Fruit fly (Drosophila melanogaster) whole organism, embryonic: ENCODE results near the gene CG7484.

ENCODE experiments used
- ATbp ChIP-seq: fragments of 200-800 bp; sonication (Bioruptor generic); optimal IDR thresholded peaks from 2 replicates; lab custom pipeline; 2017; ENCODE audit warnings: missing biosample characterization, mild to moderate bottlenecking, missing genetic modification characterization, missing genetic modification reagents
- Asciz ChIP-seq: fragments of 200-800 bp; sonication (Bioruptor generic); optimal IDR thresholded peaks from 2 replicates; lab custom pipeline; 2017; ENCODE audit warnings: missing biosample characterization, mild to moderate bottlenecking, missing genetic modification characterization, missing genetic modification reagents
- CG11560 ChIP-seq: fragments of 200-800 bp; sonication (Bioruptor generic); IDR thresholded peaks from 3 replicates; pipeline ENCODE4 v1.3.6; 2022; ENCODE audit warnings: missing biosample characterization, missing genetic modification characterization
- CG13894 ChIP-seq: fragments of 200-800 bp; sonication (Bioruptor generic); optimal IDR thresholded peaks from 3 replicates; lab custom pipeline; 2018; ENCODE audit warnings: missing biosample characterization, mild to moderate bottlenecking, missing genetic modification characterization, moderate library complexity
- CG14014 ChIP-seq: fragments of 200-800 bp; sonication (Bioruptor generic); IDR thresholded peaks from 2 replicates; pipeline ENCODE4 v1.3.6; 2022; ENCODE audit warnings: missing biosample characterization, missing genetic modification characterization
- CG1602 ChIP-seq: fragments of 200-800 bp; sonication (Bioruptor generic); optimal IDR thresholded peaks from 3 replicates; lab custom pipeline; 2016; ENCODE audit warnings: missing biosample characterization, missing genetic modification characterization
- CG16779 ChIP-seq: fragments of 200-800 bp; sonication (Bioruptor generic); IDR thresholded peaks from 2 replicates; pipeline ENCODE4 v1.3.6; 2022; ENCODE audit warnings: missing biosample characterization, missing genetic modification characterization
- CG17359 ChIP-seq: fragments of 200-800 bp; sonication (Bioruptor generic); optimal IDR thresholded peaks from 3 replicates; lab custom pipeline; 2018; ENCODE audit warnings: missing biosample characterization, mild to moderate bottlenecking, missing genetic modification characterization, moderate library complexity
- CG17568 ChIP-seq: fragments of 200-800 bp; sonication (Bioruptor generic); optimal IDR thresholded peaks from 2 replicates; lab custom pipeline; 2018; ENCODE audit warnings: missing biosample characterization, mild to moderate bottlenecking, missing genetic modification characterization, moderate library complexity
- CG2120 ChIP-seq: fragments of 200-800 bp; sonication (Bioruptor generic); optimal IDR thresholded peaks from 3 replicates; lab custom pipeline; 2016; ENCODE audit warnings: missing biosample characterization, missing genetic modification characterization
- CG2678 ChIP-seq: fragments of 200-800 bp; sonication (Bioruptor generic); optimal IDR thresholded peaks from 3 replicates; lab custom pipeline; 2019; ENCODE audit warnings: missing biosample characterization, mild to moderate bottlenecking, missing genetic modification characterization, moderate library complexity
- CG2875 ChIP-seq: fragments of 200-800 bp; sonication (Bioruptor generic); optimal IDR thresholded peaks from 2 replicates; lab custom pipeline; 2017; ENCODE audit warnings: missing biosample characterization, mild to moderate bottlenecking, missing genetic modification characterization, missing genetic modification reagents
- CG43689 ChIP-seq: fragments of 200-800 bp; sonication (Bioruptor generic); IDR thresholded peaks from 2 replicates; pipeline ENCODE4 v1.3.6; 2022; ENCODE audit warnings: missing biosample characterization, missing genetic modification characterization
- CG4707 ChIP-seq: fragments of 200-800 bp; sonication (Bioruptor generic); optimal IDR thresholded peaks from 2 replicates; lab custom pipeline; 2018; ENCODE audit warnings: missing biosample characterization, mild to moderate bottlenecking, missing genetic modification characterization, moderate library complexity
- CG6254 ChIP-seq: fragments of 200-800 bp; sonication (Bioruptor generic); optimal IDR thresholded peaks from 3 replicates; lab custom pipeline; 2017; ENCODE audit warnings: mild to moderate bottlenecking, missing biosample characterization, missing genetic modification reagents, missing genetic modification characterization
- CG6683 ChIP-seq: fragments of 200-800 bp; sonication (Bioruptor generic); optimal IDR thresholded peaks from 2 replicates; lab custom pipeline; 2017; ENCODE audit warnings: missing biosample characterization, mild to moderate bottlenecking, missing genetic modification characterization, missing genetic modification reagents
- CG6813 ChIP-seq: fragments of 200-800 bp; sonication (Bioruptor generic); optimal IDR thresholded peaks from 2 replicates; lab custom pipeline; 2017; ENCODE audit warnings: missing biosample characterization, missing genetic modification characterization, mild to moderate bottlenecking, moderate library complexity, missing genetic modification reagents
- CG6854 ChIP-seq: fragments of 200-800 bp; sonication (Bioruptor generic); optimal IDR thresholded peaks from 3 replicates; lab custom pipeline; 2017; ENCODE audit warnings: missing biosample characterization, mild to moderate bottlenecking, missing genetic modification characterization
- CrebB ChIP-seq: fragments of 200-800 bp; sonication (Bioruptor generic); optimal IDR thresholded peaks from 3 replicates; lab custom pipeline; 2018; ENCODE audit warnings: missing biosample characterization, mild to moderate bottlenecking, missing genetic modification characterization
- Dbx ChIP-seq: fragments of 200-800 bp; sonication (Bioruptor generic); IDR thresholded peaks from 3 replicates; pipeline ENCODE4 v1.3.6; 2022; ENCODE audit warnings: missing biosample characterization, missing genetic modification characterization
- Dp ChIP-seq: fragments of 200-800 bp; sonication (Bioruptor generic); optimal IDR thresholded peaks from 2 replicates; lab custom pipeline; 2018; ENCODE audit warnings: missing biosample characterization, mild to moderate bottlenecking, missing genetic modification characterization, moderate library complexity
- ERR ChIP-seq: fragments of 200-800 bp; sonication (Bioruptor generic); optimal IDR thresholded peaks from 2 replicates; lab custom pipeline; 2016; ENCODE audit warnings: missing biosample characterization, missing genetic modification characterization
- Fer1 ChIP-seq: fragments of 200-800 bp; sonication (Bioruptor generic); optimal IDR thresholded peaks from 2 replicates; lab custom pipeline; 2017; ENCODE audit warnings: missing biosample characterization, mild to moderate bottlenecking, missing genetic modification characterization
- HHEX ChIP-seq: fragments of 200-800 bp; sonication (Bioruptor generic); optimal IDR thresholded peaks from 3 replicates; lab custom pipeline; 2017; ENCODE audit warnings: missing biosample characterization, mild to moderate bottlenecking, missing genetic modification characterization, missing genetic modification reagents
- HLH3B ChIP-seq: fragments of 200-800 bp; sonication (Bioruptor generic); IDR thresholded peaks from 2 replicates; pipeline ENCODE4 v1.3.6; 2022; ENCODE audit warnings: missing biosample characterization, missing genetic modification characterization
- Hr51 ChIP-seq, 2 experiments: fragments of 200-800 bp; sonication (Bioruptor generic); optimal IDR thresholded peaks; 2 replicates in 1 of 2; 3 replicates in 1 of 2; lab custom pipeline; 2016 to 2018; ENCODE audit warnings: missing biosample characterization in 2 of 2, missing genetic modification characterization in 2 of 2, mild to moderate bottlenecking in 1 of 2, moderate library complexity in 1 of 2
- Kr ChIP-seq: fragments of 200-800 bp; sonication (Bioruptor generic); optimal IDR thresholded peaks from 2 replicates; lab custom pipeline; 2017; ENCODE audit warnings: missing biosample characterization, mild to moderate bottlenecking, missing genetic modification characterization
- Nf-YA ChIP-seq: fragments of 200-800 bp; sonication (Bioruptor generic); IDR thresholded peaks from 2 replicates; pipeline ENCODE4 v1.3.6; 2022; ENCODE audit warnings: missing biosample characterization, missing genetic modification characterization
- NfI ChIP-seq: fragments of 200-800 bp; sonication (Bioruptor generic); optimal IDR thresholded peaks from 3 replicates; lab custom pipeline; 2018; ENCODE audit warnings: missing biosample characterization, mild to moderate bottlenecking, missing genetic modification characterization, moderate library complexity
- Pdp1 ChIP-seq, 2 experiments: fragments of 200-800 bp; sonication (Bioruptor generic); optimal IDR thresholded peaks; 3 replicates each; lab custom pipeline; 2016; ENCODE audit warnings: missing biosample characterization in 2 of 2, missing genetic modification characterization in 2 of 2, mild to moderate bottlenecking in 1 of 2, moderate library complexity in 1 of 2
- Stat92E ChIP-seq, 3 experiments: fragments of >200 bp in 2 of 3; fragments of 200-800 bp in 1 of 3; sonication (Bioruptor generic) in 1 of 3; optimal IDR thresholded peaks; 2 replicates each; lab custom pipeline; 2017 to 2019; ENCODE audit warnings: missing biosample characterization in 3 of 3, missing genetic modification characterization in 3 of 3, mild to moderate bottlenecking in 1 of 3, moderate library complexity in 1 of 3
- ash1 ChIP-seq: fragments of 200-800 bp; sonication (Bioruptor generic); optimal IDR thresholded peaks from 2 replicates; lab custom pipeline; 2018; ENCODE audit warnings: missing biosample characterization, mild to moderate bottlenecking, missing genetic modification characterization
- btn ChIP-seq: fragments of 200-800 bp; sonication (Bioruptor generic); optimal IDR thresholded peaks from 2 replicates; lab custom pipeline; 2016; ENCODE audit warnings: missing biosample characterization, missing genetic modification characterization
- crp ChIP-seq, 2 experiments: fragments of 200-800 bp; sonication (Bioruptor generic); optimal IDR thresholded peaks; 2 replicates in 1 of 2; 3 replicates in 1 of 2; lab custom pipeline; 2017; ENCODE audit warnings: missing biosample characterization in 2 of 2, missing genetic modification characterization in 2 of 2, mild to moderate bottlenecking in 1 of 2, moderate library complexity in 1 of 2
- cwo ChIP-seq: fragments of 200-800 bp; sonication (Bioruptor generic); optimal IDR thresholded peaks from 3 replicates; lab custom pipeline; 2017; ENCODE audit warnings: missing biosample characterization, missing genetic modification characterization, mild to moderate bottlenecking, moderate library complexity, missing genetic modification reagents
- exex ChIP-seq: fragments of 200-800 bp; sonication (Bioruptor generic); optimal IDR thresholded peaks from 4 replicates; lab custom pipeline; 2018; ENCODE audit warnings: missing biosample characterization, mild to moderate bottlenecking, missing genetic modification characterization, moderate library complexity
- fd3F ChIP-seq: fragments of 200-800 bp; sonication (Bioruptor generic); optimal IDR thresholded peaks from 2 replicates; lab custom pipeline; 2018; ENCODE audit warnings: missing biosample characterization, mild to moderate bottlenecking, missing genetic modification characterization, moderate library complexity
- insv ChIP-seq, 2 experiments: fragments of 200-800 bp; sonication (Bioruptor generic); optimal IDR thresholded peaks; 3 replicates each; lab custom pipeline; 2016 to 2018; ENCODE audit warnings: missing biosample characterization in 2 of 2, missing genetic modification characterization in 2 of 2
- kah ChIP-seq: fragments of 200-800 bp; sonication (Bioruptor generic); optimal IDR thresholded peaks from 2 replicates; lab custom pipeline; 2018; ENCODE audit warnings: missing biosample characterization, mild to moderate bottlenecking, missing genetic modification characterization
- knrl ChIP-seq: fragments of 200-800 bp; sonication (Bioruptor generic); IDR thresholded peaks from 3 replicates; pipeline ENCODE4 v1.3.6; 2022; ENCODE audit warnings: missing biosample characterization, missing genetic modification characterization; ENCODE audit not compliant: partially characterized antibody
- nerfin-1 ChIP-seq: fragments of 200-800 bp; sonication (Bioruptor generic); optimal IDR thresholded peaks from 3 replicates; lab custom pipeline; 2019; ENCODE audit warnings: missing biosample characterization, mild to moderate bottlenecking, missing genetic modification characterization, moderate library complexity
- pan ChIP-seq, 4 experiments: fragments of >200 bp in 3 of 4; fragments of 200-800 bp in 1 of 4; sonication (Bioruptor generic) in 1 of 4; optimal IDR thresholded peaks in 3 of 4; IDR thresholded peaks in 1 of 4; 2 replicates each; pipeline versions ENCODE4 v1.3.6 to Lab custom; 2017 to 2022; ENCODE audit warnings: missing biosample characterization in 2 of 4, missing genetic modification characterization in 2 of 4, mixed read lengths in 1 of 4
- scrt ChIP-seq: fragments of 200-800 bp; sonication (Bioruptor generic); optimal IDR thresholded peaks from 2 replicates; lab custom pipeline; 2018; ENCODE audit warnings: missing biosample characterization, mild to moderate bottlenecking, missing genetic modification characterization, moderate library complexity
- sima ChIP-seq: fragments of 200-800 bp; sonication (Bioruptor generic); optimal IDR thresholded peaks from 2 replicates; lab custom pipeline; 2016; ENCODE audit warnings: missing biosample characterization, missing genetic modification characterization
- stc ChIP-seq: fragments of 200-800 bp; sonication (Bioruptor generic); IDR thresholded peaks from 2 replicates; pipeline ENCODE4 v1.3.6; 2022; ENCODE audit warnings: missing biosample characterization, missing genetic modification characterization
- wdn ChIP-seq: fragments of 200-800 bp; sonication (Bioruptor generic); IDR thresholded peaks from 2 replicates; pipeline ENCODE4 v1.3.6; 2022; ENCODE audit warnings: missing biosample characterization, missing genetic modification characterization
- wek ChIP-seq: fragments of 200-800 bp; sonication (Bioruptor generic); optimal IDR thresholded peaks from 3 replicates; lab custom pipeline; 2018; ENCODE audit warnings: missing biosample characterization, mild to moderate bottlenecking, missing genetic modification characterization, moderate library complexity

CG7484 gene

DNA sequence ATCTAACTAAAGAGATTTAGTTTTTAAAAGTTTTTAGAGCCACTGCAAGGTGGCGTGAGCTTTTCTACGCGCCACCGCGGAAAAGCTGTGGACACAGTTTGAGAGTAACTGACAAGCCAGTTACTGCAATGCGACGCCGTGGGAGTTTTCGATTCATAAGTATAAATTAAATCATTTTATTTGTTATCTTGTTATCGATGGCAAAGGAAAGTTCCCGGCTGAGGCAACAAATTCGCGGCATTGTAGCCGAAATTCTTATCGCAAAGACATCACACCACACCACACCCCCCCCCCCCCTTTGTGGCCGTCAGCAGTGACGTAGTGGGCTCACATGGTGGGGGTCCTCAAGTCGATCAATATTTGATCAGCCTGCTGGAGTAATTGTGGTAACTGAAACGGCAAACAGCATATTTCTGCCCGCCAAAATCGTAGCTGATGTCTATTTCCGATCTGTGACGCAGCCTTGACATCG lies 1.5 kb downstream of the CG7484 start (continued):
- TF ChIP-seq CG6813 (GFP tag; lab: Kevin White, UChicago) (peak; percentile 72), crp (GFP tag; optimal IDR thresholded peaks at IDR 0.05; lab: Kevin White, UChicago) (peak in 1 of 2 experiments; percentile 4), Kr (GFP tag; lab: Kevin White, UChicago) (no peak), CG14014 (GFP tag; lab: Robert Waterston, UW) (peak; percentile 27; the same call in 1 of the 2 replicates), CG17359 (tag; lab: Kevin White, UChicago) (peak; percentile 7), Nf-YA (GFP tag; lab: Robert Waterston, UW) (no peak), CG2120 (peak; percentile 37), CG6683 (GFP tag; lab: Kevin White, UChicago) (peak; percentile 55), Dbx (GFP tag; lab: Robert Waterston, UW) (0 out of 3 replicates have a peak, but pooled peaks have one; percentile 51), btn (GFP tag; lab: Kevin White, UChicago) (no peak), HHEX (peak; percentile 70), CG43689 (no peak), CG2678 (tag; lab: Kevin White, UChicago) (peak; percentile 60), CG11560 (tag; lab: Robert Waterston, UW) (no peak), CG17568 (GFP tag; lab: Kevin White, UChicago) (peak; percentile 36), Pdp1 (GFP tag; optimal IDR thresholded peaks at IDR 0.05; lab: Kevin White, UChicago) (peak in 1 of 2 experiments; percentile 36), pan (optimal IDR thresholded peaks at IDR 0.05; lab: Kevin White, UChicago) (no peak), pan (GFP tag; optimal IDR thresholded peaks at IDR 0.05 in 1 of 2, IDR thresholded peaks at IDR 0.05 in 1 of 2) (peak in 1 of 2 experiments; percentile 54), CG6254 (GFP tag; lab: Kevin White, UChicago) (peak; percentile 57), nerfin-1 (tag; lab: Kevin White, UChicago) (peak; percentile 23), CG16779 (GFP tag; lab: Robert Waterston, UW) (0 out of 2 replicates have a peak, but pooled peaks have one; percentile 38), Fer1 (peak; percentile 83), CG6854 (GFP tag; lab: Kevin White, UChicago) (peak; percentile 55), Dp (peak; percentile 55), CG1602 (no peak), CrebB (tag; lab: Kevin White, UChicago) (peak; percentile 51), CG4707 (peak; percentile 17), exex (tag; lab: Kevin White, UChicago) (peak; percentile 47), knrl (GFP tag; lab: Robert Waterston, UW) (0 out of 3 replicates have a peak, but pooled peaks have one; percentile 18), Stat92E (GFP tag; optimal IDR thresholded peaks at IDR 0.05; lab: Kevin White, UChicago) (no peak), ash1 (GFP tag; lab: Kevin White, UChicago) (peak; percentile 18), Asciz (GFP tag; lab: Kevin White, UChicago) (peak; percentile 58), ERR (GFP tag; lab: Kevin White, UChicago) (no peak), Hr51 (GFP tag; optimal IDR thresholded peaks at IDR 0.05; lab: Kevin White, UChicago) (peak; percentile 18 to 21), sima (GFP tag; lab: Kevin White, UChicago) (no peak), insv (GFP tag; optimal IDR thresholded peaks at IDR 0.05; lab: Kevin White, UChicago) (no peak), cwo (GFP tag; lab: Kevin White, UChicago) (peak; percentile 57), stc (GFP tag; lab: Robert Waterston, UW) (0 out of 2 replicates have a peak, but pooled peaks have one; percentile 30), wek (GFP tag; lab: Kevin White, UChicago) (peak; percentile 34), scrt (GFP tag; lab: Kevin White, UChicago) (peak; percentile 42), fd3F (GFP tag; lab: Kevin White, UChicago) (peak; percentile 15), CG2875 (no peak), wdn (GFP tag; lab: Robert Waterston, UW) (0 out of 2 replicates have a peak, but pooled peaks have one; percentile 11), HLH3B (GFP tag; lab: Robert Waterston, UW) (peak; percentile 9; the same call in 1 of the 2 replicates), ATbp (GFP tag; lab: Kevin White, UChicago) (peak; percentile 32), CG13894 (peak; percentile 45), NfI (GFP tag; lab: Kevin White, UChicago) (peak; percentile 26), kah (GFP tag; lab: Kevin White, UChicago) (peak; percentile 23)
